Fruit fly (Drosophila melanogaster) whole organism, embryonic: ENCODE data around the gene CG42489.

Source experiments
- Antp ChIP-seq: fragments of 200-800 bp; sonication (Bioruptor generic); optimal IDR thresholded peaks from 3 replicates; lab custom pipeline; 2016; ENCODE audit warnings: missing biosample characterization, missing genetic modification characterization
- CG11247 ChIP-seq: fragments of 200-800 bp; sonication (Bioruptor generic); IDR thresholded peaks from 2 replicates; pipeline ENCODE4 v1.3.6; 2022; ENCODE audit warnings: missing biosample characterization, missing genetic modification characterization
- CG14860 ChIP-seq: fragments of 200-800 bp; sonication (Bioruptor generic); IDR thresholded peaks from 3 replicates; pipeline ENCODE4 v1.3.6; 2022; ENCODE audit warnings: missing biosample characterization, missing genetic modification characterization; ENCODE audit not compliant: partially characterized antibody
- CG15011 ChIP-seq: fragments of 200-800 bp; sonication (Bioruptor generic); optimal IDR thresholded peaks from 3 replicates; lab custom pipeline; 2018; ENCODE audit warnings: missing biosample characterization, mild to moderate bottlenecking, missing genetic modification characterization
- CG1529 ChIP-seq: fragments of 200-800 bp; sonication (Bioruptor generic); optimal IDR thresholded peaks from 3 replicates; lab custom pipeline; 2018; ENCODE audit warnings: missing biosample characterization, missing genetic modification characterization
- CG16813 ChIP-seq: fragments of 200-800 bp; sonication (Bioruptor generic); IDR thresholded peaks from 3 replicates; pipeline ENCODE4 v1.3.6; 2022; ENCODE audit warnings: missing biosample characterization, missing genetic modification characterization; ENCODE audit not compliant: partially characterized antibody
- CG16815 ChIP-seq: fragments of 200-800 bp; sonication (Bioruptor generic); optimal IDR thresholded peaks from 3 replicates; lab custom pipeline; 2017; ENCODE audit warnings: missing biosample characterization, mild to moderate bottlenecking, missing genetic modification characterization
- CG18599 ChIP-seq: fragments of 200-800 bp; sonication (Bioruptor generic); optimal IDR thresholded peaks from 3 replicates; lab custom pipeline; 2017; ENCODE audit warnings: missing biosample characterization, missing genetic modification characterization, mild to moderate bottlenecking, moderate library complexity, missing genetic modification reagents
- CG2129 ChIP-seq: fragments of 200-800 bp; sonication (Bioruptor generic); IDR thresholded peaks from 2 replicates; pipeline ENCODE4 v1.3.6; 2022; ENCODE audit warnings: missing biosample characterization, missing genetic modification characterization; ENCODE audit not compliant: partially characterized antibody
- CG2889 ChIP-seq: fragments of 200-800 bp; sonication (Bioruptor generic); IDR thresholded peaks from 3 replicates; pipeline ENCODE4 v1.3.6; 2022; ENCODE audit warnings: missing biosample characterization, missing genetic modification characterization
- CG30403 ChIP-seq: fragments of 200-800 bp; sonication (Bioruptor generic); optimal IDR thresholded peaks from 3 replicates; lab custom pipeline; 2016; ENCODE audit warnings: missing biosample characterization, missing genetic modification characterization
- CG4707 ChIP-seq: fragments of 200-800 bp; sonication (Bioruptor generic); optimal IDR thresholded peaks from 2 replicates; lab custom pipeline; 2018; ENCODE audit warnings: missing biosample characterization, mild to moderate bottlenecking, missing genetic modification characterization, moderate library complexity
- CG4730 ChIP-seq: fragments of 200-800 bp; sonication (Bioruptor generic); IDR thresholded peaks from 2 replicates; pipeline ENCODE4 v1.3.6; 2022; ENCODE audit warnings: missing biosample characterization, missing genetic modification characterization
- CG4820 ChIP-seq: fragments of 200-800 bp; sonication (Bioruptor generic); optimal IDR thresholded peaks from 3 replicates; lab custom pipeline; 2016; ENCODE audit warnings: missing biosample characterization, missing genetic modification characterization
- CG7271 ChIP-seq: fragments of 200-800 bp; sonication (Bioruptor generic); optimal IDR thresholded peaks from 2 replicates; lab custom pipeline; 2018; ENCODE audit warnings: missing biosample characterization, mild to moderate bottlenecking, missing genetic modification characterization, moderate library complexity
- CG7556 ChIP-seq: fragments of 200-800 bp; sonication (Bioruptor generic); optimal IDR thresholded peaks from 2 replicates; lab custom pipeline; 2017; ENCODE audit warnings: missing biosample characterization, mild to moderate bottlenecking, missing genetic modification characterization
- CG8281 ChIP-seq: fragments of 200-800 bp; sonication (Bioruptor generic); optimal IDR thresholded peaks from 2 replicates; lab custom pipeline; 2018; ENCODE audit warnings: missing biosample characterization, mild to moderate bottlenecking, missing genetic modification characterization, moderate library complexity
- CoRest ChIP-seq: fragments of 200-800 bp; sonication (Bioruptor generic); optimal IDR thresholded peaks from 3 replicates; lab custom pipeline; 2018; ENCODE audit warnings: missing biosample characterization, mild to moderate bottlenecking, missing genetic modification characterization, moderate library complexity
- Deaf1 ChIP-seq: fragments of 200-800 bp; optimal IDR thresholded peaks from 3 replicates; lab custom pipeline; 2019; ENCODE audit warnings: missing biosample characterization, mild to moderate bottlenecking, missing genetic modification characterization, moderate library complexity
- Drgx ChIP-seq: fragments of 200-800 bp; sonication (Bioruptor generic); IDR thresholded peaks from 2 replicates; pipeline ENCODE4 v1.3.6; 2022; ENCODE audit warnings: missing biosample characterization, missing genetic modification characterization
- E2f1 ChIP-seq: fragments of 200-800 bp; sonication (Bioruptor generic); IDR thresholded peaks from 2 replicates; pipeline ENCODE4 v1.3.6; 2022; ENCODE audit warnings: missing biosample characterization, missing genetic modification characterization
- Fer1 ChIP-seq: fragments of 200-800 bp; sonication (Bioruptor generic); optimal IDR thresholded peaks from 2 replicates; lab custom pipeline; 2017; ENCODE audit warnings: missing biosample characterization, mild to moderate bottlenecking, missing genetic modification characterization
- Hand ChIP-seq: fragments of 200-800 bp; sonication (Bioruptor generic); optimal IDR thresholded peaks from 2 replicates; lab custom pipeline; 2017; ENCODE audit warnings: mild to moderate bottlenecking, missing biosample characterization, missing genetic modification reagents, missing genetic modification characterization
- Hr39 ChIP-seq: fragments of >200 bp; optimal IDR thresholded peaks from 2 replicates; lab custom pipeline; 2017
- Mad ChIP-seq: fragments of 200-800 bp; sonication (Bioruptor generic); optimal IDR thresholded peaks from 2 replicates; lab custom pipeline; 2016; ENCODE audit warnings: missing biosample characterization, missing genetic modification characterization
- Myb ChIP-seq: fragments of 200-800 bp; sonication (Bioruptor generic); optimal IDR thresholded peaks from 2 replicates; lab custom pipeline; 2016; ENCODE audit warnings: missing biosample characterization, missing genetic modification characterization
- Optix ChIP-seq: fragments of 200-800 bp; sonication (Bioruptor generic); IDR thresholded peaks from 3 replicates; pipeline ENCODE4 v1.3.6; 2022; ENCODE audit warnings: missing biosample characterization, missing genetic modification characterization
- Rfx ChIP-seq: fragments of 200-800 bp; sonication (Bioruptor generic); IDR thresholded peaks from 2 replicates; pipeline ENCODE4 v1.3.6; 2022; ENCODE audit warnings: missing biosample characterization, missing genetic modification characterization
- Ssrp ChIP-seq: fragments of 200-800 bp; sonication (Bioruptor generic); optimal IDR thresholded peaks from 2 replicates; lab custom pipeline; 2018; ENCODE audit warnings: missing biosample characterization, mild to moderate bottlenecking, missing genetic modification characterization, moderate library complexity
- Stat92E ChIP-seq, 3 experiments: fragments of >200 bp in 2 of 3; fragments of 200-800 bp in 1 of 3; sonication (Bioruptor generic) in 1 of 3; optimal IDR thresholded peaks; 2 replicates each; lab custom pipeline; 2017 to 2019; ENCODE audit warnings: missing biosample characterization in 3 of 3, missing genetic modification characterization in 3 of 3, mild to moderate bottlenecking in 1 of 3, moderate library complexity in 1 of 3
- Xrp1 ChIP-seq: fragments of 200-800 bp; sonication (Bioruptor generic); IDR thresholded peaks from 2 replicates; pipeline ENCODE4 v1.3.6; 2022; ENCODE audit warnings: missing biosample characterization, missing genetic modification characterization
- aop ChIP-seq: fragments of 200-800 bp; sonication (Bioruptor generic); IDR thresholded peaks from 2 replicates; pipeline ENCODE4 v1.3.6; 2022; ENCODE audit warnings: missing biosample characterization, missing genetic modification characterization
- ara ChIP-seq: fragments of 200-800 bp; sonication (Bioruptor generic); IDR thresholded peaks from 2 replicates; pipeline ENCODE4 v1.3.6; 2022; ENCODE audit warnings: missing biosample characterization, missing genetic modification characterization
- bbx ChIP-seq: fragments of 200-800 bp; sonication (Bioruptor generic); IDR thresholded peaks from 2 replicates; pipeline ENCODE4 v1.3.6; 2022; ENCODE audit warnings: missing biosample characterization, missing genetic modification characterization; ENCODE audit not compliant: partially characterized antibody
- cad ChIP-seq: fragments of >200 bp; optimal IDR thresholded peaks from 2 replicates; lab custom pipeline; 2017; ENCODE audit warnings: missing biosample characterization, missing genetic modification characterization
- chinmo ChIP-seq: fragments of 200-800 bp; sonication (Bioruptor generic); IDR thresholded peaks from 4 replicates; pipeline ENCODE4 v1.3.6; 2022; ENCODE audit warnings: missing biosample characterization, missing genetic modification characterization; ENCODE audit not compliant: partially characterized antibody
- fru ChIP-seq: fragments of >200 bp; optimal IDR thresholded peaks from 2 replicates; lab custom pipeline; 2017
- ham ChIP-seq: fragments of 200-800 bp; sonication (Bioruptor generic); IDR thresholded peaks from 2 replicates; pipeline ENCODE4 v1.3.6; 2022; ENCODE audit warnings: missing biosample characterization, missing genetic modification characterization
- kah ChIP-seq: fragments of 200-800 bp; sonication (Bioruptor generic); optimal IDR thresholded peaks from 2 replicates; lab custom pipeline; 2018; ENCODE audit warnings: missing biosample characterization, mild to moderate bottlenecking, missing genetic modification characterization
- lilli ChIP-seq: fragments of 200-800 bp; sonication (Bioruptor generic); optimal IDR thresholded peaks from 3 replicates; lab custom pipeline; 2016; ENCODE audit warnings: missing biosample characterization, missing genetic modification characterization
- nau ChIP-seq: fragments of 200-800 bp; sonication (Bioruptor generic); optimal IDR thresholded peaks from 3 replicates; lab custom pipeline; 2017; ENCODE audit warnings: missing biosample characterization, mild to moderate bottlenecking, missing genetic modification characterization, missing genetic modification reagents
- pita ChIP-seq: fragments of 200-800 bp; sonication (Bioruptor generic); optimal IDR thresholded peaks from 2 replicates; lab custom pipeline; 2017; ENCODE audit warnings: missing biosample characterization, mild to moderate bottlenecking, missing genetic modification characterization
- repo ChIP-seq: fragments of 200-800 bp; sonication (Bioruptor generic); optimal IDR thresholded peaks from 2 replicates; lab custom pipeline; 2016; ENCODE audit warnings: missing biosample characterization, missing genetic modification characterization
- rib ChIP-seq: fragments of 200-800 bp; sonication (Bioruptor generic); IDR thresholded peaks from 2 replicates; pipeline ENCODE4 v1.3.6; 2022; ENCODE audit warnings: missing biosample characterization, missing genetic modification characterization
- row ChIP-seq: fragments of 200-800 bp; sonication (Bioruptor generic); IDR thresholded peaks from 3 replicates; pipeline ENCODE4 v1.3.6; 2022; ENCODE audit warnings: missing biosample characterization, missing genetic modification characterization
- run ChIP-seq: fragments of 200-800 bp; sonication (Bioruptor generic); optimal IDR thresholded peaks from 3 replicates; lab custom pipeline; 2018; ENCODE audit warnings: missing biosample characterization, mild to moderate bottlenecking, missing genetic modification characterization
- sima ChIP-seq: fragments of 200-800 bp; sonication (Bioruptor generic); optimal IDR thresholded peaks from 2 replicates; lab custom pipeline; 2016; ENCODE audit warnings: missing biosample characterization, missing genetic modification characterization
- slbo ChIP-seq: fragments of 200-800 bp; sonication (Bioruptor generic); IDR thresholded peaks from 2 replicates; pipeline ENCODE4 v1.3.6; 2022; ENCODE audit warnings: missing biosample characterization, missing genetic modification characterization
- tgo ChIP-seq: fragments of 200-800 bp; sonication (Bioruptor generic); IDR thresholded peaks from 3 replicates; pipeline ENCODE4 v1.3.6; 2022; ENCODE audit warnings: missing biosample characterization, missing genetic modification characterization
- vvl ChIP-seq: fragments of 200-800 bp; sonication (Bioruptor generic); IDR thresholded peaks from 2 replicates; pipeline ENCODE4 v1.3.6; 2022; ENCODE audit warnings: missing biosample characterization, missing genetic modification characterization
- wdn ChIP-seq: fragments of 200-800 bp; sonication (Bioruptor generic); IDR thresholded peaks from 2 replicates; pipeline ENCODE4 v1.3.6; 2022; ENCODE audit warnings: missing biosample characterization, missing genetic modification characterization
- zf30C ChIP-seq: fragments of 200-800 bp; sonication (Bioruptor generic); optimal IDR thresholded peaks from 3 replicates; lab custom pipeline; 2018; ENCODE audit warnings: missing biosample characterization, mild to moderate bottlenecking, missing genetic modification characterization

Gene CG42489

dm6 chr3R:8650741-8651140, 3.8 kb downstream of the CG42489 start, which contains the start of the genes Mkk4 and SLIRP2 (continued):
- TF ChIP-seq nau (peak; percentile 96), sima (peak; percentile 97), CG16815 (GFP tag; lab: Kevin White, UChicago) (peak; percentile 99), row (GFP tag; lab: Robert Waterston, UW) (peak; percentile 100), Drgx (GFP tag; lab: Robert Waterston, UW) (peak; percentile 98), rib (GFP tag; lab: Robert Waterston, UW) (peak; percentile 99), CG8281 (tag; lab: Kevin White, UChicago) (peak; percentile 93), Deaf1 (peak; percentile 87), ara (GFP tag; lab: Robert Waterston, UW) (peak; percentile 98), CG2129 (GFP tag; lab: Robert Waterston, UW) (peak; percentile 77), zf30C (GFP tag; lab: Kevin White, UChicago) (peak; percentile 54), aop (GFP tag; lab: Robert Waterston, UW) (peak; percentile 90), pita (no peak), Mad (GFP tag; lab: Kevin White, UChicago) (peak; percentile 99), Antp (GFP tag; lab: Kevin White, UChicago) (peak; percentile 99), Rfx (GFP tag; lab: Robert Waterston, UW) (peak; percentile 99), Ssrp (tag; lab: Kevin White, UChicago) (peak; percentile 99), Fer1 (GFP tag; lab: Kevin White, UChicago) (peak; percentile 98), Xrp1 (peak; percentile 99), CG11247 (GFP tag; lab: Robert Waterston, UW) (peak; percentile 99), lilli (peak; percentile 100), bbx (GFP tag; lab: Robert Waterston, UW) (peak; percentile 87), CG16813 (GFP tag; lab: Robert Waterston, UW) (peak; percentile 87), CG2889 (GFP tag; lab: Robert Waterston, UW) (peak; percentile 98), tgo (GFP tag; lab: Robert Waterston, UW) (peak; percentile 99), Stat92E (GFP tag; optimal IDR thresholded peaks at IDR 0.05; lab: Kevin White, UChicago) (peak in 1 of 3 experiments; percentile 95), kah (GFP tag; lab: Kevin White, UChicago) (peak; percentile 94), CG30403 (peak; percentile 100), Hand (GFP tag; lab: Kevin White, UChicago) (peak; percentile 95), repo (GFP tag; lab: Kevin White, UChicago) (peak; percentile 98), E2f1 (GFP tag; lab: Robert Waterston, UW) (peak; percentile 99), slbo (GFP tag; lab: Robert Waterston, UW) (peak; percentile 99), CG7271 (tag; lab: Kevin White, UChicago) (peak; percentile 97), CG4707 (GFP tag; lab: Kevin White, UChicago) (peak; percentile 93), CG18599 (GFP tag; lab: Kevin White, UChicago) (peak; percentile 99), ham (GFP tag; lab: Robert Waterston, UW) (peak; percentile 97), run (tag; lab: Kevin White, UChicago) (peak; percentile 96), fru (lab: Kevin White, UChicago) (no peak), vvl (GFP tag; lab: Robert Waterston, UW) (peak; percentile 100), CG4730 (peak; percentile 99), CG15011 (GFP tag; lab: Kevin White, UChicago) (peak; percentile 98), CG4820 (GFP tag; lab: Kevin White, UChicago) (peak; percentile 99), chinmo (peak; percentile 75; the same call in 1 of the 4 replicates), Hr39 (lab: Kevin White, UChicago) (no peak), cad (GFP tag; lab: Kevin White, UChicago) (no peak), Myb (peak; percentile 93), wdn (GFP tag; lab: Robert Waterston, UW) (peak; percentile 98), Optix (GFP tag; lab: Robert Waterston, UW) (peak; percentile 99), CoRest (tag; lab: Kevin White, UChicago) (peak; percentile 99), CG14860 (peak; percentile 81), CG1529 (GFP tag; lab: Kevin White, UChicago) (peak; percentile 97), CG7556 (peak; percentile 98)
